Worm (Caenorhabditis elegans): Measurements from ENCODE around the gene C18H2.5.

The C18H2.5 gene

ce11 chrIII:7656474-7656873 is 37.7 kb downstream of the C18H2.5 start, which contains the start of gene ZK783.7:
ZK783.7 (plus strand) TSS chrIII:7656719.
- TF ChIP-seq unc-62 (GFP tag; optimal IDR thresholded peaks at IDR 0.05) = no peak

- no peak for TF ChIP-seq unc-62 (GFP tag; optimal IDR thresholded peaks at IDR 0.05)
Observed at ce11 chrIII:7655932-7656331, 38.2 kb downstream of the C18H2.5 start, which contains the start of gene baz-2. baz-2 (minus strand) TSS chrIII:7656032.

- no peak for TF ChIP-seq unc-62 (GFP tag; optimal IDR thresholded peaks at IDR 0.05)
Observed at ce11 chrIII:7655498-7655897, 38.7 kb downstream of the C18H2.5 start.

- no peak for TF ChIP-seq unc-62 (GFP tag; optimal IDR thresholded peaks at IDR 0.05)
Observed at ce11 chrIII:7648841-7649240, 45.3 kb downstream of the C18H2.5 start.

- no peak for TF ChIP-seq unc-62 (GFP tag; optimal IDR thresholded peaks at IDR 0.05)
Observed at ce11 chrIII:7645075-7645474, 49.1 kb downstream of the C18H2.5 start.

ce11 chrIII:7643902-7644641 is 50.1 kb downstream of the C18H2.5 start:
- TF ChIP-seq unc-62 (GFP tag; optimal IDR thresholded peaks at IDR 0.05) = no peak

- TF ChIP-seq unc-62 (GFP tag; optimal IDR thresholded peaks at IDR 0.05) = no peak
Observed at ce11 chrIII:7643084-7643483, 51.1 kb downstream of the C18H2.5 start, which contains the start of gene upp-1. upp-1 (minus strand) TSS chrIII:7643101.

- no peak for TF ChIP-seq unc-62 (GFP tag; optimal IDR thresholded peaks at IDR 0.05)
Observed at ce11 chrIII:7642015-7642414, 52.2 kb downstream of the C18H2.5 start.

ce11 chrIII:7641337-7641736 is 52.8 kb downstream of the C18H2.5 start:
- TF ChIP-seq unc-62 (GFP tag; optimal IDR thresholded peaks at IDR 0.05) = no peak

Measured in whole organism, dauer.